Fruit fly (Drosophila melanogaster) whole organism, prepupa: ENCODE measurements around the gene slpr.

ENCODE experiments used
- CG10631 ChIP-seq: fragments of 200-800 bp; sonication (Bioruptor generic); optimal IDR thresholded peaks from 2 replicates; lab custom pipeline; 2016; ENCODE audit warnings: missing biosample characterization, missing genetic modification characterization
- CG11294 ChIP-seq: fragments of 200-800 bp; sonication (Bioruptor generic); IDR thresholded peaks from 2 replicates; pipeline ENCODE4 v1.3.6; 2022; ENCODE audit warnings: missing biosample characterization, missing genetic modification characterization
- CG11902 ChIP-seq: fragments of 200-800 bp; sonication (Bioruptor generic); optimal IDR thresholded peaks from 3 replicates; lab custom pipeline; 2016; ENCODE audit warnings: missing biosample characterization, missing genetic modification characterization
- CG15336 ChIP-seq: fragments of 200-800 bp; sonication (Bioruptor generic); IDR thresholded peaks from 2 replicates; pipeline ENCODE4 v1.3.6; 2022; ENCODE audit warnings: missing biosample characterization, missing genetic modification characterization
- CG32006 ChIP-seq: fragments of 200-800 bp; sonication (Bioruptor generic); optimal IDR thresholded peaks from 3 replicates; lab custom pipeline; 2017; ENCODE audit warnings: missing biosample characterization, mild to moderate bottlenecking, missing genetic modification characterization
- CG34406 ChIP-seq: fragments of 200-800 bp; sonication (Bioruptor generic); optimal IDR thresholded peaks from 3 replicates; lab custom pipeline; 2016; ENCODE audit warnings: missing biosample characterization, missing genetic modification characterization
- CG3919 ChIP-seq: fragments of 200-800 bp; sonication (Bioruptor generic); optimal IDR thresholded peaks from 3 replicates; lab custom pipeline; 2016; ENCODE audit warnings: missing biosample characterization, missing genetic modification characterization
- CG4318 ChIP-seq: fragments of 200-800 bp; sonication (Bioruptor generic); optimal IDR thresholded peaks from 3 replicates; lab custom pipeline; 2017; ENCODE audit warnings: missing biosample characterization, mild to moderate bottlenecking, missing genetic modification characterization
- CG6163 ChIP-seq: fragments of 200-800 bp; sonication (Bioruptor generic); IDR thresholded peaks from 3 replicates; pipeline ENCODE4 v1.3.6; 2022; ENCODE audit warnings: missing biosample characterization, missing genetic modification characterization
- CG6276 ChIP-seq: fragments of 200-800 bp; sonication (Bioruptor generic); optimal IDR thresholded peaks from 2 replicates; lab custom pipeline; 2017; ENCODE audit warnings: missing biosample characterization, mild to moderate bottlenecking, missing genetic modification characterization
- CG6792 ChIP-seq: fragments of 200-800 bp; sonication (Bioruptor generic); optimal IDR thresholded peaks from 3 replicates; lab custom pipeline; 2016; ENCODE audit warnings: missing biosample characterization, missing genetic modification characterization
- CG6808 ChIP-seq: fragments of 200-800 bp; sonication (Bioruptor generic); optimal IDR thresholded peaks from 3 replicates; lab custom pipeline; 2017; ENCODE audit warnings: missing biosample characterization, missing genetic modification characterization, mild to moderate bottlenecking, moderate library complexity, missing genetic modification reagents
- CG8119 ChIP-seq: fragments of 200-800 bp; sonication (Bioruptor generic); IDR thresholded peaks from 3 replicates; pipeline ENCODE4 v1.3.6; 2022; ENCODE audit warnings: missing biosample characterization, missing genetic modification characterization
- CG8319 ChIP-seq: fragments of 200-800 bp; sonication (Bioruptor generic); optimal IDR thresholded peaks from 3 replicates; lab custom pipeline; 2016; ENCODE audit warnings: missing biosample characterization, missing genetic modification characterization
- CG8632 ChIP-seq: fragments of 200-800 bp; sonication (Bioruptor generic); optimal IDR thresholded peaks from 3 replicates; lab custom pipeline; 2016; ENCODE audit warnings: missing biosample characterization, missing genetic modification characterization
- Eip75B ChIP-seq: fragments of 200-800 bp; sonication (Bioruptor generic); optimal IDR thresholded peaks from 3 replicates; lab custom pipeline; 2016; ENCODE audit warnings: missing biosample characterization, missing genetic modification characterization
- Eip78C ChIP-seq: fragments of 200-800 bp; sonication (Bioruptor generic); peaks from one replicate; lab custom pipeline; 2016; ENCODE audit warnings: missing biosample characterization, missing genetic modification characterization
- Ets21C ChIP-seq: fragments of 200-800 bp; sonication (Bioruptor generic); optimal IDR thresholded peaks from 3 replicates; lab custom pipeline; 2016; ENCODE audit warnings: missing biosample characterization, missing genetic modification characterization
- Gug ChIP-seq: fragments of 200-800 bp; sonication (Bioruptor generic); IDR thresholded peaks from 2 replicates; pipeline ENCODE4 v1.3.6; 2022; ENCODE audit warnings: missing biosample characterization, missing genetic modification characterization
- Hr4 ChIP-seq: fragments of 200-800 bp; sonication (Bioruptor generic); optimal IDR thresholded peaks from 3 replicates; lab custom pipeline; 2016; ENCODE audit warnings: missing biosample characterization, missing genetic modification characterization
- Lpt ChIP-seq: fragments of 200-800 bp; sonication (Bioruptor generic); optimal IDR thresholded peaks from 3 replicates; lab custom pipeline; 2016; ENCODE audit warnings: missing biosample characterization, missing genetic modification characterization
- OdsH ChIP-seq: fragments of 200-800 bp; sonication (Bioruptor generic); optimal IDR thresholded peaks from 3 replicates; lab custom pipeline; 2016; ENCODE audit warnings: missing biosample characterization, missing genetic modification characterization
- Smox ChIP-seq: fragments of 200-800 bp; sonication (Bioruptor generic); optimal IDR thresholded peaks from 3 replicates; lab custom pipeline; 2016; ENCODE audit warnings: missing biosample characterization, missing genetic modification characterization
- Sox102F ChIP-seq: fragments of 200-800 bp; sonication (Bioruptor generic); optimal IDR thresholded peaks from 2 replicates; lab custom pipeline; 2016; ENCODE audit warnings: missing biosample characterization, mild to moderate bottlenecking, missing genetic modification characterization
- achi ChIP-seq: fragments of 200-800 bp; sonication (Bioruptor generic); optimal IDR thresholded peaks from 3 replicates; lab custom pipeline; 2016; ENCODE audit warnings: missing biosample characterization, missing genetic modification characterization
- acj6 ChIP-seq: fragments of 200-800 bp; sonication (Bioruptor generic); optimal IDR thresholded peaks from 3 replicates; lab custom pipeline; 2016; ENCODE audit warnings: missing biosample characterization, missing genetic modification characterization
- cyc ChIP-seq: fragments of 200-800 bp; sonication (Bioruptor generic); optimal IDR thresholded peaks from 3 replicates; lab custom pipeline; 2016; ENCODE audit warnings: missing biosample characterization, missing genetic modification characterization
- dac ChIP-seq: fragments of 200-800 bp; sonication (Bioruptor generic); optimal IDR thresholded peaks from 2 replicates; lab custom pipeline; 2017; ENCODE audit warnings: missing biosample characterization, mild to moderate bottlenecking, missing genetic modification characterization
- dsx ChIP-seq: fragments of 200-800 bp; optimal IDR thresholded peaks from 3 replicates; lab custom pipeline; 2019; ENCODE audit warnings: missing biosample characterization, mild to moderate bottlenecking, missing genetic modification characterization, moderate library complexity; ENCODE audit not compliant: poor library complexity, severe bottlenecking
- eg ChIP-seq: fragments of 200-800 bp; sonication (Bioruptor generic); IDR thresholded peaks from 3 replicates; pipeline ENCODE4 v1.3.6; 2022; ENCODE audit warnings: missing biosample characterization, missing genetic modification characterization
- esn ChIP-seq: fragments of 200-800 bp; sonication (Bioruptor generic); optimal IDR thresholded peaks from 2 replicates; lab custom pipeline; 2016; ENCODE audit warnings: missing biosample characterization, mild to moderate bottlenecking, missing genetic modification characterization, moderate library complexity
- fd59A ChIP-seq: fragments of 200-800 bp; sonication (Bioruptor generic); optimal IDR thresholded peaks from 2 replicates; lab custom pipeline; 2017; ENCODE audit warnings: missing biosample characterization, mild to moderate bottlenecking, missing genetic modification characterization, missing genetic modification reagents
- pdm3 ChIP-seq: fragments of 200-800 bp; sonication (Bioruptor generic); optimal IDR thresholded peaks from 3 replicates; lab custom pipeline; 2016; ENCODE audit warnings: missing biosample characterization, missing genetic modification characterization
- salr ChIP-seq, 2 experiments: fragments of 200-800 bp; sonication (Bioruptor generic); optimal IDR thresholded peaks; 3 replicates each; lab custom pipeline; 2016 to 2018; ENCODE audit warnings: missing biosample characterization in 2 of 2, missing genetic modification characterization in 2 of 2, mild to moderate bottlenecking in 1 of 2
- spab ChIP-seq: fragments of 200-800 bp; sonication (Bioruptor generic); optimal IDR thresholded peaks from 2 replicates; lab custom pipeline; 2017; ENCODE audit warnings: missing biosample characterization, mild to moderate bottlenecking, missing genetic modification characterization, missing genetic modification reagents
- svp ChIP-seq: fragments of 200-800 bp; sonication (Bioruptor generic); peaks from one replicate; lab custom pipeline; 2016; ENCODE audit warnings: missing biosample characterization, missing genetic modification characterization
- vri ChIP-seq: fragments of 200-800 bp; sonication (Bioruptor generic); optimal IDR thresholded peaks from 3 replicates; lab custom pipeline; 2016; ENCODE audit warnings: missing biosample characterization, mild to moderate bottlenecking, missing genetic modification characterization

Gene slpr

dm6 chrX:8170166-8170565 lies 6.8 kb downstream of the slpr start, which contains the start of gene CG2278:
CG2278 (minus strand) TSS chrX:8170266.
- TF ChIP-seq eg (GFP tag; lab: Robert Waterston, UW) (no peak), vri (GFP tag; lab: Kevin White, UChicago) (no peak), Eip75B (GFP tag; lab: Kevin White, UChicago) (no peak), Hr4 (GFP tag; lab: Kevin White, UChicago) (no peak), Sox102F (GFP tag; lab: Kevin White, UChicago) (no peak), dac (GFP tag; lab: Kevin White, UChicago) (no peak), dsx (GFP tag; lab: Kevin White, UChicago) (no peak), CG11294 (no peak), CG6808 (no peak)

DNA sequence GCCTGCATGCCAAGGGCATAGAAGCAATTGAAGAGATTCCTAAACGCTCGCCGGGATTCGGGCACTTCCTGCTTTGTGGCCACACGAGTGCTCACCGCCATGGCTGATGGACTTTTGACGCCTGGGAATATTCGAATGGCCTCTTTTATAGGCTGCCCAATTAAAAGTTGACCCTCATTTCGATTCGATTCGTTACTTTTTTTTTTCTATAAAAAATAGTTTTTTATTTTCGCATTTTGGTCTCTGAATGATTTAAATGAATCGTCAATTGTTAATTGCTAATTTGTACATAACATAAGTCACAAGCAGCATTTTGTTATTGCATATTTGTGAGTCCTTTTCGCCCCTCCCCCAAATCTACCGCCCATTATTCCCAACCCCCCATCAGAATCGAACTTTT lies 11.4 kb downstream of the slpr start, which contains the start of gene Or7a:
Gene Or7a (minus strand): TSS at position 101 of the 400 bp plus-strand sequence.
- TF ChIP-seq Smox (GFP tag; lab: Kevin White, UChicago), result no peak
- no peak for TF ChIP-seq achi (GFP tag; lab: Kevin White, UChicago)
- TF ChIP-seq eg (GFP tag; lab: Robert Waterston, UW), result no peak
- no peak for TF ChIP-seq Eip78C (GFP tag; lab: Kevin White, UChicago)
- TF ChIP-seq dac (GFP tag; lab: Kevin White, UChicago), result no peak
- TF ChIP-seq Lpt (GFP tag; lab: Kevin White, UChicago), result no peak
- no peak for TF ChIP-seq CG8632 (GFP tag; lab: Kevin White, UChicago)

DNA sequence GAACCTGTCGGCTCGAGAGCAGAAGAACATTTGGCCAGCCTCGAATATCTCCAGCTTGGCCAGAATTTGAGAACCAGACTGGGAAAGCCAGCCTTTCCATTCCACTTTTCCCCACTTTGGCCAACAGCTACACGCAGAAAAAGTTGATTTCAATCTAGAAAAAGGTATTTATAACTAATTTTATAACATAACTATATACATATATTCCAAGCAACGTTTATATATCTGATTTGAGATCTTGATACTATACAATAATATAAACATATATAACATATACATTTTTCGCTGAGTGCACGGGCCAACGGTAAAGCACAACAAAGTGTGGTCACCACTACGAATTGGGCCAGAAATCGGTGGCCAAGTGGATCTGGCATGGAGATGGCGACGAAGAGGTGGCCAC lies 13.5 kb downstream of the slpr start:
- TF ChIP-seq CG6276 (peak; percentile 60), CG6163 (GFP tag; lab: Robert Waterston, UW) (peak; percentile 46; the same call in 1 of the 3 replicates), Ets21C (no peak), CG8632 (GFP tag; lab: Kevin White, UChicago) (no peak), achi (GFP tag; lab: Kevin White, UChicago) (peak; percentile 23), CG8319 (GFP tag; lab: Kevin White, UChicago) (no peak), salr (GFP tag; optimal IDR thresholded peaks at IDR 0.05; lab: Kevin White, UChicago) (peak in 1 of 2 experiments; percentile 2), CG32006 (GFP tag; lab: Kevin White, UChicago) (peak; percentile 74), spab (no peak), CG11902 (GFP tag; lab: Kevin White, UChicago) (no peak), acj6 (GFP tag; lab: Kevin White, UChicago) (peak; percentile 8), CG15336 (GFP tag; lab: Robert Waterston, UW) (peak; percentile 74), Lpt (GFP tag; lab: Kevin White, UChicago) (peak; percentile 20), CG10631 (GFP tag; lab: Kevin White, UChicago) (peak; percentile 14), CG4318 (GFP tag; lab: Kevin White, UChicago) (peak; percentile 39), Hr4 (GFP tag; lab: Kevin White, UChicago) (peak; percentile 12), pdm3 (GFP tag; lab: Kevin White, UChicago) (peak; percentile 1), svp (GFP tag; lab: Kevin White, UChicago) (peak; percentile 2), CG3919 (GFP tag; lab: Kevin White, UChicago) (peak; percentile 14), Eip78C (GFP tag; lab: Kevin White, UChicago) (peak; percentile 73), eg (GFP tag; lab: Robert Waterston, UW) (peak; percentile 68; the same call in 2 of the 3 replicates), CG8119 (GFP tag; lab: Robert Waterston, UW) (peak; percentile 63; the same call in 2 of the 3 replicates), Gug (peak; percentile 31; the same call in 1 of the 2 replicates), CG6792 (no peak)

DNA sequence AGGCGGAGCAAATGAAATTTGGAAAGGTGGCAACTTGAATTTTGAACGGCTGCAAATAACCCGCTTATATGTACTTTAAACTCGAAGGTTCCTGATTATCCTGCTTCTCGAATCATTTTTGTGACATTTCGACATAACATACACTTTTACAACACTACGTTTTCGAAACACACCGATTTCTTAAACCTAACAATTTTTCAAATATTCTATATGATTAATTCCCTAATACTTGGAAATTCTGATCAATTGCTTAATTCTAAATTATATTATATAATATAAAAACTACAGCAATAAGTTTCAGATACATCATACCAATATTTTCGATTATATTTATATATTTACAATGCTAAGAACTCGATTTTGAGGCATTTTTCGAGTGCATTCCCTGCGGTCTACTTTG lies 14.3 kb downstream of the slpr start, which contains the start of gene CG10761:
Gene CG10761 (minus strand): TSS at position 101 of the 400 bp plus-strand sequence.
- TF ChIP-seq CG11902 (GFP tag; lab: Kevin White, UChicago) (no peak), cyc (GFP tag; lab: Kevin White, UChicago) (no peak), Sox102F (GFP tag; lab: Kevin White, UChicago) (no peak), vri (GFP tag; lab: Kevin White, UChicago) (no peak), CG6808 (no peak), CG6163 (GFP tag; lab: Robert Waterston, UW) (no peak), esn (GFP tag; lab: Kevin White, UChicago) (no peak), CG34406 (GFP tag; lab: Kevin White, UChicago) (no peak), CG32006 (GFP tag; lab: Kevin White, UChicago) (no peak), CG8119 (GFP tag; lab: Robert Waterston, UW) (no peak), CG11294 (no peak), fd59A (no peak), CG6792 (no peak), OdsH (GFP tag; lab: Kevin White, UChicago) (no peak)
- TF ChIP-seq, all 60 proteins: peak for 0
